Worm (Caenorhabditis elegans) whole organism, L3 larva: ENCODE measurements around the gene dct-7.

Experiments used
- fkh-10 ChIP-seq: sonication (generic microtip); optimal IDR thresholded peaks from 2 replicates; lab custom pipeline; 2017; ENCODE audit warnings: missing biosample characterization, missing genetic modification reagents, missing genetic modification characterization
- lin-15B ChIP-seq: fragments of 150-350 bp; optimal IDR thresholded peaks from 2 replicates; lab custom pipeline; 2014; ENCODE audit warnings: missing biosample characterization, missing genetic modification characterization
- ztf-11 ChIP-seq: fragments of 150-350 bp; optimal IDR thresholded peaks from 2 replicates; lab custom pipeline; 2014; ENCODE audit warnings: missing biosample characterization, missing genetic modification characterization

DNA sequence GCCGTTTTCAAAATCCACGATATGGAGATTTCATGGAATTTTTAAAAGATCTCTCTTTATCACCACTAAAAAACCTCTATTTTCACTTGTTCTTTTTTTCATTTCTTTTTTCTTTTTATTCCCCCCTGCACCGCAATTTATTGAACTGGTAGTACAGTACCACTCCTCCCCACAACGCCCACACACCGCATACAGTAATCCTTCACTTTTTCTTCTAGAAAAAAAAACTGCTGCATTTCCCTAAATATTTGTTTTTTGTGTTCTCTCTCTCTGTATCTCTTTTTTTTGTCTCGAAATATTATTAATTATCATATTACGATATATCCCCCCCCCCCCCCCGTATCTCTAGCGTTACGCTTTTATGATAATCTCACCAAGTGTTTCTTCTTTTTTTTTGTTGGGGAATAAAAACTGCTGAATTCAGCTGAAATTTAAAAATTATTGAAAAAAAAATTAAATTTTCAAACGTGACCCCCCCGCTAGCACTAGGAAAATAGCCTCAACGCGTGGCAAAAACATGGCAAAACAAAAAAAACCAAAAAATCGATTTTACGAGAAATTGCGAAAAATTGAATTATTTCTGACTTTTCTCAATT lies 26.5 kb upstream of the dct-7 start, which contains the start of gene Y24D9B.1:
- TF ChIP-seq fkh-10 (GFP tag; lab: Kevin White, UChicago) (no peak), ztf-11 (tag; lab: Kevin White, UChicago) (no peak), lin-15B (no peak)
